Fruit fly (Drosophila melanogaster): ENCODE data around the gene grk.
A peak's percentile ranks its signal among the peaks of the same experiment; 100 is the strongest.

Gene grk

DNA sequence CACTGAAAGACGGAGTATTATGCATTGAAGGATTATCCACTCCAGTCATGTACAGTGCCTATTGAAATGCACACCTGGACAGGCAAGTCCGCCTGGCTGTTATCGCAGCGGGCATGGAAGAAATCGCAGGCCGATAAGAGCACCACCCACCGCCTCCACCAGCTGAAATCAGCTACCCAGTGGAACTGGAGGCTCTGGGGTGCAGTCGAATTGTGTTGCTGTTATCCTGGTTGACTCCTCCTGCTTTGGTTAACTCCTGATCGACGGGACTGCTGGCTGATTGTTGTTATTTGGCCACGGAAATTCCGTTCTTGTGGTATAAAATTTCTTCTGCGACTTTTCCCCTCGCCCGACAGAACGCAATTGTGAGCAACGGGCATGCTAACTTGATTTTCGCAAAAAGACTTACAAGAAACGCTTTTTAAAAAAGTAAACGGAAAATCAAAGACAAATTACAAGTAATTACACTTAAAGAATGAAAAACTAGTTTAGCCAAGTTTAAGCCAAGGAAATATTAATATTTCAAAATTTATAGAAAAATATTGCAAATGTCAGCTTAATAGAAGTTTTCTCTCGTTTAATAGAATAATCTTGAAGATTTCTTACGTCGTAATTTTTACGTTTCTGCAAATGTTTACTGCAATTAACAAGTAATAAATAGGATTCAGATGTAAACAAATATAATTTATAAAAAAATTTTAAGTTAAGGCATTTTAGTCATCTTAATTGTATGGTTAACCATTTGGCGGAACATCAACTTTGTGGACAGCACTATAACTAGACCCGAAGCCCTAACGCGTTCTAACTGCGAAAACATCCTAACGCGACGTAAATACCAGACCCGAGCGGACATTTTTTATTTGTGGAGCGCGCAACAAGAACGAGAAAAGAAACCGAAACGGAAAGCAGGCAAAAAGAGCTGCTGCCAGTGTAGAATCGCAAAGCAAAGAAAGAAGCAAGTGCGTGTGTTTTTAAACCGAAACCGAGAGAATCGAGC, 18.2 kb downstream of the grk start, which contains the start of the genes CG13398 and Akap200 (continued):
- TF ChIP-seq CG31224 (GFP tag; IDR thresholded peaks at IDR 0.05) (0 out of 2 replicates have a peak, but pooled peaks have one; percentile 28), Hand (GFP tag; optimal IDR thresholded peaks at IDR 0.05) (no peak), sqz (GFP tag; optimal IDR thresholded peaks at IDR 0.05) (no peak), CG16779 (GFP tag; IDR thresholded peaks at IDR 0.05) (no peak), CG11085 (GFP tag; IDR thresholded peaks at IDR 0.05) (no peak), dmrt99B (tag; optimal IDR thresholded peaks at IDR 0.05) (no peak), fu2 (GFP tag; optimal IDR thresholded peaks at IDR 0.05) (no peak), CG12236 (GFP tag; optimal IDR thresholded peaks at IDR 0.05) (no peak), CG4424 (GFP tag; optimal IDR thresholded peaks at IDR 0.05) (peak; percentile 46), wdn (GFP tag; IDR thresholded peaks at IDR 0.05) (no peak), row (GFP tag; IDR thresholded peaks at IDR 0.05) (peak; percentile 71), ap (GFP tag; IDR thresholded peaks at IDR 0.05) (no peak), bsh (GFP tag; optimal IDR thresholded peaks at IDR 0.05) (no peak), CG34422 (GFP tag; IDR thresholded peaks at IDR 0.05) (no peak), ase (GFP tag; IDR thresholded peaks at IDR 0.05) (no peak), gt (GFP tag; IDR thresholded peaks at IDR 0.05) (no peak), zen (tag; optimal IDR thresholded peaks at IDR 0.05) (peak; percentile 19), CG7786 (GFP tag; optimal IDR thresholded peaks at IDR 0.05) (peak; percentile 4), lbe (GFP tag; optimal IDR thresholded peaks at IDR 0.05) (no peak), Awh (GFP tag; IDR thresholded peaks at IDR 0.05) (no peak), lov (optimal IDR thresholded peaks at IDR 0.05) (no peak), lov (GFP tag; IDR thresholded peaks at IDR 0.05) (no peak), CG11504 (tag; optimal IDR thresholded peaks at IDR 0.05) (no peak), pzg (GFP tag; optimal IDR thresholded peaks at IDR 0.05) (peak; percentile 49), ERR (GFP tag; optimal IDR thresholded peaks at IDR 0.05) (no peak), ssp (GFP tag; IDR thresholded peaks at IDR 0.05) (peak; percentile 36; the same call in 1 of the 2 replicates), CG8281 (tag; optimal IDR thresholded peaks at IDR 0.05) (no peak), E2f1 (GFP tag; IDR thresholded peaks at IDR 0.05) (no peak), Myb (GFP tag; optimal IDR thresholded peaks at IDR 0.05) (peak; percentile 81), CG16815 (GFP tag; optimal IDR thresholded peaks at IDR 0.05) (peak; percentile 33), CG13894 (tag; optimal IDR thresholded peaks at IDR 0.05) (no peak), CG17186 (GFP tag; optimal IDR thresholded peaks at IDR 0.05) (no peak), Mad (GFP tag; optimal IDR thresholded peaks at IDR 0.05) (no peak), Fer3 (tag; optimal IDR thresholded peaks at IDR 0.05) (no peak), CG15601 (tag; optimal IDR thresholded peaks at IDR 0.05) (no peak), CG13624 (GFP tag; optimal IDR thresholded peaks at IDR 0.05) (no peak), tup (GFP tag; optimal IDR thresholded peaks at IDR 0.05) (no peak), ara (GFP tag; IDR thresholded peaks at IDR 0.05) (no peak), zen2 (GFP tag; IDR thresholded peaks at IDR 0.05; ENCODE audit: partially characterized antibody) (no peak), sug (tag; optimal IDR thresholded peaks at IDR 0.05) (peak; percentile 14), CG8924 (tag; optimal IDR thresholded peaks at IDR 0.05) (peak; percentile 46), CG5245 (GFP tag; optimal IDR thresholded peaks at IDR 0.05) (no peak), CG17912 (GFP tag; optimal IDR thresholded peaks at IDR 0.05) (peak; percentile 24), CG11247 (GFP tag; IDR thresholded peaks at IDR 0.05) (0 out of 2 replicates have a peak, but pooled peaks have one; percentile 10), CG13775 (GFP tag; optimal IDR thresholded peaks at IDR 0.05) (peak; percentile 59), kay (GFP tag; optimal IDR thresholded peaks at IDR 0.05) (no peak), crol (GFP tag; IDR thresholded peaks at IDR 0.05) (peak; percentile 90), H15 (GFP tag; IDR thresholded peaks at IDR 0.05) (no peak), Hmx (GFP tag; optimal IDR thresholded peaks at IDR 0.05) (no peak), rib (GFP tag; IDR thresholded peaks at IDR 0.05) (no peak)

Measured in whole organism, embryonic.